Worm (Caenorhabditis elegans) whole organism, L4 larva: ENCODE measurements around the gene F38E9.4.

Experiments used
- ama-1 ChIP-seq: fragments of 150-350 bp; optimal IDR thresholded peaks from 2 replicates; lab custom pipeline; 2014; ENCODE audit warnings: inconsistent platforms, mixed read lengths
- dmd-6 ChIP-seq: fragments of 200-800 bp; sonication (Bioruptor generic); IDR thresholded peaks from 2 replicates; pipeline ENCODE4 v1.3.6; 2022; ENCODE audit warnings: missing genetic modification reagents, missing genetic modification characterization, missing compliant biosample characterization
- egl-27 ChIP-seq: sonication (generic microtip); optimal IDR thresholded peaks from 3 replicates; lab custom pipeline; 2017; ENCODE audit warnings: missing biosample characterization, missing genetic modification reagents, missing genetic modification characterization
- egl-43 ChIP-seq: fragments of 200-800 bp; sonication (Bioruptor generic); IDR thresholded peaks from 2 replicates; pipeline ENCODE4 v1.3.6; 2022; ENCODE audit warnings: missing genetic modification reagents, missing genetic modification characterization, missing compliant biosample characterization
- fos-1 ChIP-seq: fragments of 150-350 bp; optimal IDR thresholded peaks from 2 replicates; lab custom pipeline; 2014; ENCODE audit warnings: missing biosample characterization, missing genetic modification characterization
- jun-1 ChIP-seq: fragments of 150-350 bp; optimal IDR thresholded peaks from 2 replicates; lab custom pipeline; 2014; ENCODE audit warnings: missing biosample characterization, missing genetic modification reagents, missing genetic modification characterization
- lin-29 ChIP-seq: fragments of 200-800 bp; sonication (Bioruptor generic); IDR thresholded peaks from 2 replicates; pipeline ENCODE4 v1.3.6; 2022; ENCODE audit warnings: missing genetic modification reagents, missing genetic modification characterization, missing compliant biosample characterization
- zip-11 ChIP-seq: fragments of 200-800 bp; sonication (Bioruptor generic); IDR thresholded peaks from 2 replicates; pipeline ENCODE4 v1.3.6; 2022; ENCODE audit warnings: missing genetic modification characterization, missing compliant biosample characterization

DNA sequence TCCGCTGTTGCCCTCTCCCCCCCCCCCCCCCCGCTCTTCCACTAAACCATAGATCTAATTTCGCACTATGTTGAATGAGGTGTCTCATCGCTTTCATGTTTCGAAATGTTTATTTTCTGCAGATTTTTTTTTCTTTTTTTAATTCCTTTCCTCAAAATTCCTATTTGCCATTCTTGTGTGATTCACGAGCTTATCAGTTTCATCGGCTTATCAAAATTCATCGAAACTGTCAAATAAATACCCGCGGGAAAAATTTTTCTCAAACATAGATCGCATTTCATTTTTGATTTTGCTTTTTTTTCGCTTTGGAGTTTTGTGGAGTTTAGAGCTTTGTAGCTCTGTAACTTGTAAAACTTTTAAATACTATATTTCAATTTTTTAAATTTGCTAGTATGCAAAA, 32.3 kb downstream of the F38E9.4 start:
- peak; percentile 58 for TF ChIP-seq dmd-6
- TF ChIP-seq ama-1 (lab: Kevin White, UChicago): no peak
- no peak for TF ChIP-seq lin-29 (GFP tag; lab: Robert Waterston, UW)
- no peak for TF ChIP-seq egl-43 (GFP tag; lab: Robert Waterston, UW)
- TF ChIP-seq jun-1 (tag; lab: Kevin White, UChicago): no peak
- no peak for TF ChIP-seq fos-1 (tag; lab: Kevin White, UChicago)
- no peak for TF ChIP-seq zip-11
- no peak for TF ChIP-seq egl-27 (tag; lab: Kevin White, UChicago)
